Fruit fly (Drosophila melanogaster) whole organism, embryonic: ENCODE measurements around the gene Rab9Fb.

Experiments
- C15 ChIP-seq: fragments of 200-800 bp; sonication (Bioruptor generic); IDR thresholded peaks from 3 replicates; pipeline ENCODE4 v1.3.6; 2022; ENCODE audit warnings: missing biosample characterization, missing genetic modification characterization
- CG10366 ChIP-seq: fragments of 200-800 bp; sonication (Bioruptor generic); IDR thresholded peaks from 2 replicates; pipeline ENCODE4 v1.3.6; 2022; ENCODE audit warnings: missing biosample characterization, missing genetic modification characterization
- CG11085 ChIP-seq: fragments of 200-800 bp; sonication (Bioruptor generic); IDR thresholded peaks from 2 replicates; pipeline ENCODE4 v1.3.6; 2022; ENCODE audit warnings: missing biosample characterization, missing genetic modification characterization
- CG1233 ChIP-seq: fragments of 200-800 bp; sonication (Bioruptor generic); optimal IDR thresholded peaks from 4 replicates; lab custom pipeline; 2018; ENCODE audit warnings: missing biosample characterization, mild to moderate bottlenecking, missing genetic modification characterization
- CG14050 ChIP-seq: fragments of 200-800 bp; sonication (Bioruptor generic); IDR thresholded peaks from 3 replicates; pipeline ENCODE4 v1.3.6; 2022; ENCODE audit warnings: missing biosample characterization, missing genetic modification characterization
- CG14441 ChIP-seq: fragments of 200-800 bp; sonication (Bioruptor generic); IDR thresholded peaks from 2 replicates; pipeline ENCODE4 v1.3.6; 2022; ENCODE audit warnings: missing biosample characterization, missing genetic modification characterization
- CG15269 ChIP-seq: fragments of 200-800 bp; sonication (Bioruptor generic); optimal IDR thresholded peaks from 2 replicates; lab custom pipeline; 2018; ENCODE audit warnings: missing biosample characterization, mild to moderate bottlenecking, missing genetic modification characterization, moderate library complexity
- CG15479 ChIP-seq: fragments of 200-800 bp; sonication (Bioruptor generic); optimal IDR thresholded peaks from 3 replicates; lab custom pipeline; 2019; ENCODE audit warnings: missing biosample characterization, mild to moderate bottlenecking, missing genetic modification characterization, moderate library complexity
- CG1603 ChIP-seq: fragments of 200-800 bp; sonication (Bioruptor generic); optimal IDR thresholded peaks from 2 replicates; lab custom pipeline; 2019; ENCODE audit warnings: missing biosample characterization, mild to moderate bottlenecking, missing genetic modification characterization, moderate library complexity
- CG17186 ChIP-seq: fragments of 200-800 bp; sonication (Bioruptor generic); optimal IDR thresholded peaks from 3 replicates; lab custom pipeline; 2017; ENCODE audit warnings: missing biosample characterization, missing genetic modification reagents, missing genetic modification characterization
- CG2120 ChIP-seq: fragments of 200-800 bp; sonication (Bioruptor generic); optimal IDR thresholded peaks from 3 replicates; lab custom pipeline; 2016; ENCODE audit warnings: missing biosample characterization, missing genetic modification characterization
- CG2875 ChIP-seq: fragments of 200-800 bp; sonication (Bioruptor generic); optimal IDR thresholded peaks from 2 replicates; lab custom pipeline; 2017; ENCODE audit warnings: missing biosample characterization, mild to moderate bottlenecking, missing genetic modification characterization, missing genetic modification reagents
- CG30403 ChIP-seq: fragments of 200-800 bp; sonication (Bioruptor generic); optimal IDR thresholded peaks from 3 replicates; lab custom pipeline; 2016; ENCODE audit warnings: missing biosample characterization, missing genetic modification characterization
- CG30431 ChIP-seq: fragments of 200-800 bp; sonication (Bioruptor generic); optimal IDR thresholded peaks from 2 replicates; lab custom pipeline; 2017; ENCODE audit warnings: missing biosample characterization, missing genetic modification characterization
- CG3407 ChIP-seq: fragments of 200-800 bp; sonication (Bioruptor generic); optimal IDR thresholded peaks from 2 replicates; lab custom pipeline; 2018; ENCODE audit warnings: missing biosample characterization, mild to moderate bottlenecking, missing genetic modification characterization
- CG4820 ChIP-seq: fragments of 200-800 bp; sonication (Bioruptor generic); optimal IDR thresholded peaks from 3 replicates; lab custom pipeline; 2016; ENCODE audit warnings: missing biosample characterization, missing genetic modification characterization
- CG6791 ChIP-seq: fragments of 200-800 bp; sonication (Bioruptor generic); IDR thresholded peaks from 3 replicates; pipeline ENCODE4 v1.3.6; 2022; ENCODE audit warnings: missing biosample characterization, missing genetic modification characterization; ENCODE audit not compliant: partially characterized antibody
- CG6854 ChIP-seq: fragments of 200-800 bp; sonication (Bioruptor generic); optimal IDR thresholded peaks from 3 replicates; lab custom pipeline; 2017; ENCODE audit warnings: missing biosample characterization, mild to moderate bottlenecking, missing genetic modification characterization
- CG8089 ChIP-seq: fragments of 200-800 bp; sonication (Bioruptor generic); optimal IDR thresholded peaks from 3 replicates; lab custom pipeline; 2016; ENCODE audit warnings: missing biosample characterization, missing genetic modification characterization
- CG8944 ChIP-seq: fragments of 200-800 bp; sonication (Bioruptor generic); optimal IDR thresholded peaks from 3 replicates; lab custom pipeline; 2016; ENCODE audit warnings: missing biosample characterization, missing genetic modification characterization
- CG9932 ChIP-seq: fragments of 200-800 bp; sonication (Bioruptor generic); IDR thresholded peaks from 2 replicates; pipeline ENCODE4 v1.3.6; 2022; ENCODE audit warnings: missing biosample characterization, missing genetic modification characterization
- CrebB ChIP-seq: fragments of 200-800 bp; sonication (Bioruptor generic); optimal IDR thresholded peaks from 3 replicates; lab custom pipeline; 2018; ENCODE audit warnings: missing biosample characterization, mild to moderate bottlenecking, missing genetic modification characterization
- D19A ChIP-seq: fragments of 200-800 bp; optimal IDR thresholded peaks from 3 replicates; lab custom pipeline; 2019; ENCODE audit warnings: missing biosample characterization, mild to moderate bottlenecking, missing genetic modification characterization, moderate library complexity
- D19B ChIP-seq: fragments of 200-800 bp; sonication (Bioruptor generic); optimal IDR thresholded peaks from 2 replicates; lab custom pipeline; 2017; ENCODE audit warnings: missing biosample characterization, mild to moderate bottlenecking, missing genetic modification characterization
- Fer3 ChIP-seq: fragments of 200-800 bp; sonication (Bioruptor generic); optimal IDR thresholded peaks from 2 replicates; lab custom pipeline; 2018; ENCODE audit warnings: missing biosample characterization, mild to moderate bottlenecking, missing genetic modification characterization, moderate library complexity
- GATAe ChIP-seq: fragments of 200-800 bp; sonication (Bioruptor generic); conservative IDR thresholded peaks from 2 replicates; pipeline ENCODE4 v1.3.6; 2022; ENCODE audit warnings: missing biosample characterization, missing genetic modification characterization
- HLHmδ ChIP-seq: fragments of 200-800 bp; sonication (Bioruptor generic); optimal IDR thresholded peaks from 2 replicates; lab custom pipeline; 2018; ENCODE audit warnings: missing biosample characterization, mild to moderate bottlenecking, missing genetic modification characterization, moderate library complexity
- HmgZ ChIP-seq: fragments of 200-800 bp; sonication (Bioruptor generic); optimal IDR thresholded peaks from 2 replicates; lab custom pipeline; 2018; ENCODE audit warnings: missing biosample characterization, mild to moderate bottlenecking, missing genetic modification characterization
- Hr3 ChIP-seq: fragments of 200-800 bp; sonication (Bioruptor generic); optimal IDR thresholded peaks from 3 replicates; lab custom pipeline; 2016; ENCODE audit warnings: missing biosample characterization, missing genetic modification characterization
- Nf-YB ChIP-seq: fragments of 200-800 bp; sonication (Bioruptor generic); optimal IDR thresholded peaks from 3 replicates; lab custom pipeline; 2019; ENCODE audit warnings: missing biosample characterization, mild to moderate bottlenecking, missing genetic modification characterization, moderate library complexity
- Opbp ChIP-seq: fragments of 200-800 bp; sonication (Bioruptor generic); IDR thresholded peaks from 3 replicates; pipeline ENCODE4 v1.3.6; 2022; ENCODE audit warnings: missing biosample characterization, missing genetic modification characterization; ENCODE audit not compliant: partially characterized antibody
- PHDP ChIP-seq: fragments of 200-800 bp; sonication (Bioruptor generic); optimal IDR thresholded peaks from 3 replicates; lab custom pipeline; 2018; ENCODE audit warnings: missing biosample characterization, mild to moderate bottlenecking, missing genetic modification characterization, moderate library complexity
- Sox100B ChIP-seq: fragments of 200-800 bp; sonication (Bioruptor generic); optimal IDR thresholded peaks from 3 replicates; lab custom pipeline; 2018; ENCODE audit warnings: missing biosample characterization, mild to moderate bottlenecking, missing genetic modification characterization
- Tbp ChIP-seq: fragments of >200 bp; optimal IDR thresholded peaks from 2 replicates; lab custom pipeline; 2018; ENCODE audit warnings: missing biosample characterization, missing genetic modification characterization
- amos ChIP-seq: fragments of 200-800 bp; sonication (Bioruptor generic); IDR thresholded peaks from 2 replicates; pipeline ENCODE4 v1.3.6; 2022; ENCODE audit warnings: missing biosample characterization, missing genetic modification characterization; ENCODE audit not compliant: partially characterized antibody
- bab2 ChIP-seq: fragments of 200-800 bp; sonication (Bioruptor generic); optimal IDR thresholded peaks from 2 replicates; lab custom pipeline; 2016; ENCODE audit warnings: missing biosample characterization, missing genetic modification characterization
- cwo ChIP-seq: fragments of 200-800 bp; sonication (Bioruptor generic); optimal IDR thresholded peaks from 3 replicates; lab custom pipeline; 2017; ENCODE audit warnings: missing biosample characterization, missing genetic modification characterization, mild to moderate bottlenecking, moderate library complexity, missing genetic modification reagents
- da ChIP-seq: fragments of 200-800 bp; sonication (Bioruptor generic); optimal IDR thresholded peaks from 2 replicates; lab custom pipeline; 2016; ENCODE audit warnings: missing biosample characterization, missing genetic modification characterization
- dmrt99B ChIP-seq: fragments of 200-800 bp; sonication (Bioruptor generic); optimal IDR thresholded peaks from 2 replicates; lab custom pipeline; 2018; ENCODE audit warnings: missing biosample characterization, mild to moderate bottlenecking, missing genetic modification characterization, moderate library complexity
- fd102C ChIP-seq: fragments of 200-800 bp; sonication (Bioruptor generic); optimal IDR thresholded peaks from 2 replicates; lab custom pipeline; 2018; ENCODE audit warnings: missing biosample characterization, mild to moderate bottlenecking, missing genetic modification characterization, moderate library complexity
- jing ChIP-seq: fragments of 200-800 bp; sonication (Bioruptor generic); optimal IDR thresholded peaks from 2 replicates; lab custom pipeline; 2018; ENCODE audit warnings: missing biosample characterization, mild to moderate bottlenecking, missing genetic modification characterization
- kah ChIP-seq: fragments of 200-800 bp; sonication (Bioruptor generic); optimal IDR thresholded peaks from 2 replicates; lab custom pipeline; 2018; ENCODE audit warnings: missing biosample characterization, mild to moderate bottlenecking, missing genetic modification characterization
- klu ChIP-seq: fragments of 200-800 bp; sonication (Bioruptor generic); IDR thresholded peaks from 2 replicates; pipeline ENCODE4 v1.3.6; 2022; ENCODE audit warnings: missing biosample characterization, missing genetic modification characterization
- lilli ChIP-seq: fragments of 200-800 bp; sonication (Bioruptor generic); optimal IDR thresholded peaks from 3 replicates; lab custom pipeline; 2016; ENCODE audit warnings: missing biosample characterization, missing genetic modification characterization
- onecut ChIP-seq: fragments of 200-800 bp; sonication (Bioruptor generic); IDR thresholded peaks from 2 replicates; pipeline ENCODE4 v1.3.6; 2022; ENCODE audit warnings: missing biosample characterization, missing genetic modification characterization
- pb ChIP-seq: fragments of 200-800 bp; sonication (Bioruptor generic); optimal IDR thresholded peaks from 3 replicates; lab custom pipeline; 2016; ENCODE audit warnings: missing biosample characterization, missing genetic modification characterization
- schlank ChIP-seq: fragments of 200-800 bp; sonication (Bioruptor generic); optimal IDR thresholded peaks from 2 replicates; lab custom pipeline; 2018; ENCODE audit warnings: missing biosample characterization, mild to moderate bottlenecking, missing genetic modification characterization
- scrt ChIP-seq: fragments of 200-800 bp; sonication (Bioruptor generic); optimal IDR thresholded peaks from 2 replicates; lab custom pipeline; 2018; ENCODE audit warnings: missing biosample characterization, mild to moderate bottlenecking, missing genetic modification characterization, moderate library complexity
- tio ChIP-seq: fragments of 200-800 bp; sonication (Bioruptor generic); optimal IDR thresholded peaks from 2 replicates; lab custom pipeline; 2017; ENCODE audit warnings: missing biosample characterization, missing genetic modification characterization, inconsistent platforms
- tna ChIP-seq: fragments of 200-800 bp; sonication (Bioruptor generic); IDR thresholded peaks from 2 replicates; pipeline ENCODE4 v1.3.6; 2022; ENCODE audit warnings: missing biosample characterization, missing genetic modification characterization; ENCODE audit not compliant: partially characterized antibody
- zfh2 ChIP-seq: fragments of 200-800 bp; sonication (Bioruptor generic); optimal IDR thresholded peaks from 2 replicates; lab custom pipeline; 2016; ENCODE audit warnings: missing biosample characterization, missing genetic modification characterization

The Rab9Fb gene

dm6 chrX:10936599-10936998 lies 15.7 kb downstream of the Rab9Fb start (continued):
- TF ChIP-seq klu (peak; percentile 45; the same call in 1 of the 2 replicates), CG14050 (GFP tag; lab: Robert Waterston, UW) (peak; percentile 81), CG30403 (peak; percentile 88), lilli (GFP tag; lab: Kevin White, UChicago) (peak; percentile 81), CG14441 (GFP tag; lab: Robert Waterston, UW) (peak; percentile 88), CG8089 (GFP tag; lab: Kevin White, UChicago) (peak; percentile 56), da (GFP tag; lab: Kevin White, UChicago) (no peak), CG15479 (no peak), CG11085 (GFP tag; lab: Robert Waterston, UW) (peak; percentile 62), scrt (GFP tag; lab: Kevin White, UChicago) (peak; percentile 77), CG17186 (no peak), D19A (tag; lab: Kevin White, UChicago) (peak; percentile 75), CG8944 (GFP tag; lab: Kevin White, UChicago) (peak; percentile 62), onecut (peak; percentile 73), Nf-YB (GFP tag; lab: Kevin White, UChicago) (peak; percentile 55), bab2 (GFP tag; lab: Kevin White, UChicago) (peak; percentile 73), CG3407 (peak; percentile 67), zfh2 (GFP tag; lab: Kevin White, UChicago) (peak; percentile 66), fd102C (no peak), CG30431 (GFP tag; lab: Kevin White, UChicago) (no peak), Opbp (GFP tag; lab: Robert Waterston, UW) (no peak), Tbp (GFP tag; lab: Kevin White, UChicago) (no peak), PHDP (peak; percentile 84), amos (GFP tag; lab: Robert Waterston, UW) (no peak), pb (GFP tag; lab: Kevin White, UChicago) (peak; percentile 66), dmrt99B (tag; lab: Kevin White, UChicago) (peak; percentile 93), CG10366 (GFP tag; lab: Robert Waterston, UW) (peak; percentile 86), HLHmδ (GFP tag; lab: Kevin White, UChicago) (no peak), CrebB (tag; lab: Kevin White, UChicago) (peak; percentile 82), HmgZ (tag; lab: Kevin White, UChicago) (peak; percentile 88), CG4820 (peak; percentile 76), tna (GFP tag; lab: Robert Waterston, UW) (no peak), schlank (tag; lab: Kevin White, UChicago) (peak; percentile 56), CG2120 (GFP tag; lab: Kevin White, UChicago) (peak; percentile 80), jing (GFP tag; lab: Kevin White, UChicago) (peak; percentile 63), CG2875 (peak; percentile 65), cwo (peak; percentile 76), CG15269 (tag; lab: Kevin White, UChicago) (peak; percentile 94), Sox100B (peak; percentile 85), tio (GFP tag; lab: Kevin White, UChicago) (peak; percentile 48), D19B (peak; percentile 30), CG1603 (tag; lab: Kevin White, UChicago) (peak; percentile 88), CG1233 (GFP tag; lab: Kevin White, UChicago) (peak; percentile 78), Fer3 (tag; lab: Kevin White, UChicago) (peak; percentile 86), CG9932 (peak; percentile 84), CG6854 (GFP tag; lab: Kevin White, UChicago) (peak; percentile 81), C15 (GFP tag; lab: Robert Waterston, UW) (0 out of 3 replicates have a peak, but pooled peaks have one; percentile 41), Hr3 (GFP tag; lab: Kevin White, UChicago) (peak; percentile 61), GATAe (GFP tag; lab: Robert Waterston, UW) (no peak), CG6791 (GFP tag; lab: Robert Waterston, UW) (no peak), kah (GFP tag; lab: Kevin White, UChicago) (peak; percentile 75)
